Worm (Caenorhabditis elegans) whole organism, L1 larva: ENCODE measurements around the gene snt-1.

Source experiments
- C04F5.9 ChIP-seq: sonication (generic microtip); optimal IDR thresholded peaks from 2 replicates; lab custom pipeline; 2016; ENCODE audit warnings: missing genetic modification characterization, missing compliant biosample characterization
- C16A3.4 ChIP-seq: fragments of 150-350 bp; optimal IDR thresholded peaks from 2 replicates; lab custom pipeline; 2014; ENCODE audit warnings: missing biosample characterization, missing genetic modification characterization
- C34B4.2 ChIP-seq: sonication (generic microtip); optimal IDR thresholded peaks from 2 replicates; lab custom pipeline; 2017; ENCODE audit warnings: mild to moderate bottlenecking, missing genetic modification characterization, missing compliant biosample characterization
- alr-1 ChIP-seq: fragments of 200-800 bp; sonication (Bioruptor generic); optimal IDR thresholded peaks from 2 replicates; lab custom pipeline; 2018; ENCODE audit warnings: borderline replicate concordance, mild to moderate bottlenecking, missing genetic modification characterization, missing compliant biosample characterization
- blmp-1 ChIP-seq: fragments of 150-350 bp; optimal IDR thresholded peaks from 2 replicates; lab custom pipeline; 2014; ENCODE audit warnings: missing biosample characterization, missing genetic modification characterization
- ceh-8 ChIP-seq: fragments of 200-800 bp; sonication (Bioruptor generic); optimal IDR thresholded peaks from 2 replicates; lab custom pipeline; 2018; ENCODE audit warnings: mild to moderate bottlenecking, missing genetic modification characterization, moderate library complexity, missing compliant biosample characterization
- ceh-82 ChIP-seq, 3 experiments: fragments of 150-350 bp in 1 of 3; sonication (generic microtip) in 2 of 3; optimal IDR thresholded peaks; 2 replicates each; lab custom pipeline; 2014 to 2017; ENCODE audit warnings: missing biosample characterization in 3 of 3, missing genetic modification characterization in 3 of 3
- ceh-88 ChIP-seq: fragments of 200-800 bp; sonication (Bioruptor generic); IDR thresholded peaks from 2 replicates; pipeline ENCODE4 v1.3.6; 2022; ENCODE audit warnings: missing genetic modification characterization, missing compliant biosample characterization
- ceh-90 ChIP-seq: sonication (generic microtip); optimal IDR thresholded peaks from 2 replicates; lab custom pipeline; 2016; ENCODE audit warnings: missing genetic modification characterization, missing compliant biosample characterization
- dsc-1 ChIP-seq: sonication (generic microtip); optimal IDR thresholded peaks from 2 replicates; lab custom pipeline; 2016; ENCODE audit warnings: mild to moderate bottlenecking, missing genetic modification characterization, missing compliant biosample characterization
- efl-3 ChIP-seq: fragments of 200-800 bp; sonication (Bioruptor generic); optimal IDR thresholded peaks from 2 replicates; lab custom pipeline; 2018; ENCODE audit warnings: mild to moderate bottlenecking, missing genetic modification characterization, missing compliant biosample characterization
- egl-13 ChIP-seq: sonication (generic microtip); optimal IDR thresholded peaks from 2 replicates; lab custom pipeline; 2016; ENCODE audit warnings: missing genotype, missing genetic modification reagents, missing genetic modification characterization, missing compliant biosample characterization
- egl-27 ChIP-seq, 2 experiments: fragments of 150-350 bp in 1 of 2; sonication (generic microtip); optimal IDR thresholded peaks; 3 replicates each; lab custom pipeline; 2017 to 2018; ENCODE audit warnings: missing biosample characterization in 2 of 2, missing genetic modification characterization in 2 of 2, missing genetic modification reagents in 2 of 2
- elt-2 ChIP-seq: sonication (generic microtip); optimal IDR thresholded peaks from 2 replicates; lab custom pipeline; 2016; ENCODE audit warnings: missing genetic modification characterization, mild to moderate bottlenecking, inconsistent platforms, missing compliant biosample characterization, missing genetic modification reagents
- ets-5 ChIP-seq: fragments of 200-800 bp; sonication (Bioruptor generic); IDR thresholded peaks from 2 replicates; pipeline ENCODE4 v1.3.6; 2022; ENCODE audit warnings: missing genetic modification characterization, missing compliant biosample characterization
- fkh-10 ChIP-seq: sonication (generic microtip); optimal IDR thresholded peaks from 2 replicates; lab custom pipeline; 2017; ENCODE audit warnings: missing biosample characterization, missing genetic modification reagents, missing genetic modification characterization
- fkh-4 ChIP-seq: sonication (generic microtip); optimal IDR thresholded peaks from 2 replicates; lab custom pipeline; 2016; ENCODE audit warnings: missing compliant biosample characterization, missing genetic modification characterization, borderline replicate concordance
- fkh-8 ChIP-seq: sonication (generic microtip); optimal IDR thresholded peaks from 2 replicates; lab custom pipeline; 2016; ENCODE audit warnings: mild to moderate bottlenecking, missing genetic modification characterization, missing compliant biosample characterization
- fos-1 ChIP-seq: fragments of 150-350 bp; optimal IDR thresholded peaks from 2 replicates; lab custom pipeline; 2014; ENCODE audit warnings: missing biosample characterization, missing genetic modification characterization
- hlh-4 ChIP-seq: sonication (generic microtip); optimal IDR thresholded peaks from 2 replicates; lab custom pipeline; 2016; ENCODE audit warnings: mild to moderate bottlenecking, missing genetic modification characterization, missing compliant biosample characterization
- hpl-2 ChIP-seq: fragments of 150-350 bp; optimal IDR thresholded peaks from 2 replicates; lab custom pipeline; 2014; ENCODE audit warnings: missing biosample characterization, missing genetic modification reagents, missing genetic modification characterization
- irx-1 ChIP-seq: sonication (generic microtip); optimal IDR thresholded peaks from 2 replicates; lab custom pipeline; 2016; ENCODE audit warnings: missing genetic modification characterization, missing compliant biosample characterization
- isw-1 ChIP-seq: fragments of 200-800 bp; sonication (Bioruptor generic); IDR thresholded peaks from 2 replicates; pipeline ENCODE4 v1.3.6; 2022; ENCODE audit warnings: missing genetic modification characterization, missing compliant biosample characterization
- lin-13 ChIP-seq: fragments of 150-350 bp; optimal IDR thresholded peaks from 2 replicates; lab custom pipeline; 2014; ENCODE audit warnings: missing biosample characterization, missing genetic modification reagents, missing genetic modification characterization
- lin-14 ChIP-seq: fragments of 200-800 bp; sonication (Bioruptor generic); optimal IDR thresholded peaks from 2 replicates; lab custom pipeline; 2018; ENCODE audit warnings: mild to moderate bottlenecking, missing genetic modification characterization, moderate library complexity, missing compliant biosample characterization
- lin-15B ChIP-seq: fragments of 150-350 bp; sonication (generic microtip); optimal IDR thresholded peaks from 3 replicates; lab custom pipeline; 2014; ENCODE audit warnings: missing biosample characterization, missing genetic modification characterization
- lir-3 ChIP-seq: sonication (generic microtip); optimal IDR thresholded peaks from 2 replicates; lab custom pipeline; 2016; ENCODE audit warnings: mild to moderate bottlenecking, missing genetic modification characterization, moderate library complexity, missing compliant biosample characterization; ENCODE audit not compliant: poor library complexity
- mdl-1 ChIP-seq, 2 experiments: fragments of 150-350 bp; optimal IDR thresholded peaks; 2 replicates each; lab custom pipeline; 2014 to 2017; ENCODE audit warnings: missing biosample characterization in 2 of 2, missing genetic modification characterization in 2 of 2, inconsistent platforms in 1 of 2
- mep-1 ChIP-seq: fragments of 150-350 bp; optimal IDR thresholded peaks from 2 replicates; lab custom pipeline; 2014; ENCODE audit warnings: missing biosample characterization, missing genetic modification characterization
- nhr-12 ChIP-seq: sonication (generic microtip); optimal IDR thresholded peaks from 2 replicates; lab custom pipeline; 2017; ENCODE audit warnings: missing biosample characterization, missing genetic modification characterization
- nhr-19 ChIP-seq: fragments of 200-800 bp; sonication (Bioruptor generic); conservative IDR thresholded peaks from 2 replicates; pipeline ENCODE4 v1.3.6; 2022; ENCODE audit warnings: missing genetic modification characterization, missing compliant biosample characterization
- nhr-237 ChIP-seq: fragments of 150-350 bp; optimal IDR thresholded peaks from 2 replicates; lab custom pipeline; 2014; ENCODE audit warnings: missing biosample characterization, missing genetic modification characterization
- nhr-28 ChIP-seq: fragments of 150-350 bp; optimal IDR thresholded peaks from 2 replicates; lab custom pipeline; 2014; ENCODE audit warnings: missing biosample characterization, missing genetic modification characterization
- nhr-47 ChIP-seq: sonication (generic microtip); optimal IDR thresholded peaks from 2 replicates; lab custom pipeline; 2016; ENCODE audit warnings: mild to moderate bottlenecking, missing genetic modification characterization, moderate library complexity, missing compliant biosample characterization
- nhr-71 ChIP-seq: sonication (generic microtip); optimal IDR thresholded peaks from 2 replicates; lab custom pipeline; 2016; ENCODE audit warnings: mild to moderate bottlenecking, missing genetic modification characterization, moderate library complexity, missing compliant biosample characterization
- nhr-76 ChIP-seq: sonication (generic microtip); optimal IDR thresholded peaks from 2 replicates; lab custom pipeline; 2017; ENCODE audit warnings: missing biosample characterization, missing genetic modification characterization
- nhr-85 ChIP-seq: sonication (generic microtip); peaks from one replicate; lab custom pipeline; 2016; ENCODE audit warnings: missing genetic modification characterization, inconsistent platforms, missing compliant biosample characterization
- pag-3 ChIP-seq: sonication (generic microtip); optimal IDR thresholded peaks from 2 replicates; lab custom pipeline; 2017; ENCODE audit warnings: missing genetic modification characterization, mild to moderate bottlenecking, missing compliant biosample characterization, antibody characterized with exemption, borderline replicate concordance; ENCODE audit not compliant: insufficient read depth
- rnt-1 ChIP-seq: sonication (generic microtip); optimal IDR thresholded peaks from 2 replicates; lab custom pipeline; 2016; ENCODE audit warnings: mild to moderate bottlenecking, missing genetic modification characterization, moderate library complexity, missing compliant biosample characterization
- sox-4 ChIP-seq: sonication (generic microtip); optimal IDR thresholded peaks from 2 replicates; lab custom pipeline; 2016; ENCODE audit warnings: missing genetic modification characterization, missing compliant biosample characterization
- sptf-1 ChIP-seq: fragments of 150-350 bp; optimal IDR thresholded peaks from 2 replicates; lab custom pipeline; 2014; ENCODE audit warnings: missing biosample characterization, missing genetic modification characterization
- sup-37 ChIP-seq: fragments of 200-800 bp; sonication (Bioruptor generic); optimal IDR thresholded peaks from 2 replicates; lab custom pipeline; 2018; ENCODE audit warnings: mild to moderate bottlenecking, missing genetic modification characterization, missing compliant biosample characterization
- tbx-2 ChIP-seq: sonication (generic microtip); optimal IDR thresholded peaks from 2 replicates; lab custom pipeline; 2016; ENCODE audit warnings: missing genetic modification characterization, missing compliant biosample characterization
- tlp-1 ChIP-seq: fragments of 150-350 bp; optimal IDR thresholded peaks from 2 replicates; lab custom pipeline; 2014; ENCODE audit warnings: missing biosample characterization, missing genetic modification characterization
- unc-62 ChIP-seq: fragments of 150-350 bp; optimal IDR thresholded peaks from 2 replicates; lab custom pipeline; 2014; ENCODE audit warnings: missing biosample characterization, missing genetic modification reagents, missing genetic modification characterization
- unc-86 ChIP-seq: sonication (generic microtip); optimal IDR thresholded peaks from 2 replicates; lab custom pipeline; 2016; ENCODE audit warnings: missing genetic modification characterization, missing compliant biosample characterization
- vab-15 ChIP-seq: sonication (generic microtip); optimal IDR thresholded peaks from 2 replicates; lab custom pipeline; 2017; ENCODE audit warnings: missing genotype, mild to moderate bottlenecking, missing genetic modification characterization, missing compliant biosample characterization
- xbp-1 ChIP-seq: sonication (generic microtip); optimal IDR thresholded peaks from 2 replicates; lab custom pipeline; 2016; ENCODE audit warnings: missing genetic modification characterization, missing compliant biosample characterization
- zip-4 ChIP-seq: fragments of 200-800 bp; sonication (Bioruptor generic); optimal IDR thresholded peaks from 2 replicates; lab custom pipeline; 2018; ENCODE audit warnings: mild to moderate bottlenecking, missing genetic modification characterization, moderate library complexity, missing compliant biosample characterization

The snt-1 gene

DNA sequence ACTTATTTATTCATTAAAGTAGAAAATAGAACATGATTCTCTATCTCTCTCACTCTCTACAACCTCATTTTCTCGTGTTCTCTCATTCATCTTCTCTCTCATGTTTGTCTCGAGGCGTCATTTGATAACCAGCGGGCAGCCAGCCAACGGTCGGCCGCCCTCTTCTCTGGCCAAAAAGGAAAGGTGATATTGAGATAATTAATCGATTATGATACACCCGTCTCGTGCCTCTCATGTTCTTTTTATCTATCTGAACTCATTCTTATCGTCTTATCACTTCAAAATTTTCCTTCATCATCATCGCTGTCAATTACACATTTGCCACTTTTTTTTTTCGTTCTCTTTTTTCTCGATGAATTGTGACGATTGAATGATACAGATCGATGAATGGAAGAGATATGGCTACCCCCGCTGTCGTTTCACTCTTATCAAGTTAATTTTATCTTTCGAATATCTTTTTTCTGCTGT, 31.9 kb downstream of the snt-1 start (continued):
- no peak for TF ChIP-seq C04F5.9 (tag; lab: Kevin White, UChicago)
- no peak for TF ChIP-seq alr-1
- peak; percentile 35 for TF ChIP-seq C16A3.4 (tag; lab: Kevin White, UChicago)
- no peak for TF ChIP-seq ceh-90
- TF ChIP-seq lin-13 (GFP tag; lab: Kevin White, UChicago), result no peak
- TF ChIP-seq dsc-1, result peak; percentile 58
- no peak for TF ChIP-seq hlh-4 (tag; lab: Kevin White, UChicago)
- TF ChIP-seq mep-1 (tag; lab: Kevin White, UChicago), result no peak
- peak; percentile 85 for TF ChIP-seq tbx-2
- TF ChIP-seq fos-1 (tag; lab: Kevin White, UChicago), result peak; percentile 11
- TF ChIP-seq sox-4 (tag; lab: Kevin White, UChicago), result no peak
- TF ChIP-seq lir-3 (tag; lab: Kevin White, UChicago), result peak; percentile 52
- TF ChIP-seq egl-13 (tag; lab: Kevin White, UChicago), result no peak
- TF ChIP-seq nhr-28 (tag; lab: Kevin White, UChicago), result no peak
- TF ChIP-seq unc-86 (tag; lab: Kevin White, UChicago), result no peak
- no peak for TF ChIP-seq ceh-88 (GFP tag; lab: Robert Waterston, UW)
- no peak for TF ChIP-seq isw-1 (GFP tag; lab: Robert Waterston, UW)
- TF ChIP-seq tlp-1 (tag; lab: Kevin White, UChicago), result peak; percentile 16
- TF ChIP-seq sptf-1 (tag; lab: Kevin White, UChicago), result no peak
- TF ChIP-seq pag-3 (tag; lab: Kevin White, UChicago), result no peak
- no peak for TF ChIP-seq ceh-8 (GFP tag; lab: Kevin White, UChicago)
- TF ChIP-seq fkh-4 (tag; lab: Kevin White, UChicago), result no peak
- no peak for TF ChIP-seq C34B4.2
- no peak for TF ChIP-seq sup-37 (GFP tag; lab: Kevin White, UChicago)
- no peak for TF ChIP-seq lin-15B (tag; lab: Kevin White, UChicago)
- TF ChIP-seq efl-3, result no peak
- peak; percentile 7 for TF ChIP-seq fkh-8 (tag; lab: Kevin White, UChicago)
- peak; percentile 89 for TF ChIP-seq blmp-1 (tag; lab: Kevin White, UChicago)
- no peak for TF ChIP-seq ets-5 (GFP tag; lab: Robert Waterston, UW)
- peak; percentile 94 for TF ChIP-seq nhr-71
- TF ChIP-seq vab-15 (tag; lab: Kevin White, UChicago), result no peak
- TF ChIP-seq ceh-82 (tag; optimal IDR thresholded peaks at IDR 0.05; lab: Kevin White, UChicago), result peak in 2 of 3 experiments; percentile 7 to 14
- TF ChIP-seq nhr-47 (tag; lab: Kevin White, UChicago), result peak; percentile 66
- no peak for TF ChIP-seq fkh-10 (GFP tag; lab: Kevin White, UChicago)
- no peak for TF ChIP-seq nhr-12 (tag; lab: Kevin White, UChicago)

DNA sequence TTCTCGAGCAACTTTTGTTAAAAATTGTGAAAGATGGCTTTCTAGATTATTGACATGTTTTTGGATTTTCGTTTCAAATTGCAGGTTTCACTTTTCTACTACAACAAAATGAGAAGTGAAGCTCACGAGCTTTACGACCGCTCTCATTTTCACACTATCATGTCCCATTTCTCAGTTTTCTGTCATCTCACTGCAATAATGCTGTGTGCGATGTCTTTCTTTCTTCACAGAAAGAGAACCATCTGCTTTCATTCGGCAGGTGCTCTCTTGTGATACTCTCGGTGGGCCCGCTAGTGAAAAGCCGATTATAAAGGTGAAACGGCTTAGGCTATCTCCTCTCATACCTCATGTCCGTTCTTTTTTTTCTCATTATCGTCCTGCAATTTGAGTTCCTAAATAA, 32.4 kb downstream of the snt-1 start:
- peak in 1 of 2 experiments; percentile 45 for TF ChIP-seq egl-27 (tag; optimal IDR thresholded peaks at IDR 0.05; lab: Kevin White, UChicago)
- TF ChIP-seq rnt-1 (tag; lab: Kevin White, UChicago), result peak; percentile 47
- no peak for TF ChIP-seq nhr-19

DNA sequence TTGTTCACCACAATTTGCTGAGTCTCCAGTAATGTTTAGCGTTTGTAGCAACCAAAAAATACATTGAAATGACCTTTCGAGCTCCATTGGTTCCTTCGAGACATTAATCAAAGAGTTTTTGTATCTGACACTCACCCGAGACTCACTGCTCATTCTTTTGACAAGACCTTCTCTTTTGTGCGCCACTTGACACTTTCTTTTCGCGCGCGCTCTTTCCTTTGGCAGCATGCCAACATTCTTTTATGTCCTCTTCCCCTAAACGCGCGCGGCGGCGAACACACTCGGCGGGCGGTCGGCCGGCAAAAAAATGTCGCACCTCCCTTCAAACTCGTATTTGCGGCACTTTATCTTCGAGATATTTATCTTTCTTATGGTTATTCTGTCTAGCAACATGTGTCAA, 32.9 kb downstream of the snt-1 start:
- TF ChIP-seq hpl-2 (GFP tag; lab: Kevin White, UChicago) (no peak), nhr-76 (tag; lab: Kevin White, UChicago) (no peak), fkh-8 (tag; lab: Kevin White, UChicago) (no peak), zip-4 (GFP tag; lab: Kevin White, UChicago) (no peak), C16A3.4 (tag; lab: Kevin White, UChicago) (no peak), elt-2 (tag; lab: Kevin White, UChicago) (no peak), unc-62 (GFP tag; lab: Kevin White, UChicago) (no peak), lin-14 (peak; percentile 66), rnt-1 (tag; lab: Kevin White, UChicago) (no peak), C04F5.9 (tag; lab: Kevin White, UChicago) (no peak), lin-13 (GFP tag; lab: Kevin White, UChicago) (no peak), efl-3 (no peak), nhr-85 (tag; lab: Kevin White, UChicago) (peak; percentile 62), ceh-82 (tag; optimal IDR thresholded peaks at IDR 0.05; lab: Kevin White, UChicago) (peak in 1 of 3 experiments; percentile 7), pag-3 (tag; lab: Kevin White, UChicago) (no peak), blmp-1 (tag; lab: Kevin White, UChicago) (peak; percentile 15), irx-1 (tag; lab: Kevin White, UChicago) (no peak), nhr-237 (tag; lab: Kevin White, UChicago) (no peak), mep-1 (tag; lab: Kevin White, UChicago) (no peak), xbp-1 (tag; lab: Kevin White, UChicago) (no peak), mdl-1 (tag; optimal IDR thresholded peaks at IDR 0.05; lab: Kevin White, UChicago) (no peak)
